Worm (Caenorhabditis elegans) whole organism, L2 larva: ENCODE measurements around the gene mrps-5.

Experiments used
- C34F6.9 ChIP-seq: fragments of 150-350 bp; optimal IDR thresholded peaks from 2 replicates; lab custom pipeline; 2014; ENCODE audit warnings: missing biosample characterization, missing genetic modification characterization
- F13H6.1 ChIP-seq: sonication (generic microtip); optimal IDR thresholded peaks from 2 replicates; lab custom pipeline; 2016; ENCODE audit warnings: missing genetic modification characterization, missing compliant biosample characterization
- R02D3.7 ChIP-seq: fragments of 150-350 bp; optimal IDR thresholded peaks from 2 replicates; lab custom pipeline; 2014; ENCODE audit warnings: missing biosample characterization, missing genetic modification characterization
- ZK546.5 ChIP-seq: sonication (generic microtip); optimal IDR thresholded peaks from 2 replicates; lab custom pipeline; 2017; ENCODE audit warnings: missing biosample characterization, missing genetic modification characterization
- alr-1 ChIP-seq: fragments of 150-350 bp; optimal IDR thresholded peaks from 2 replicates; lab custom pipeline; 2014; ENCODE audit warnings: missing biosample characterization, missing genetic modification characterization
- aly-2 ChIP-seq: fragments of 150-350 bp; optimal IDR thresholded peaks from 2 replicates; lab custom pipeline; 2014; ENCODE audit warnings: missing biosample characterization, missing genetic modification characterization
- ama-1 ChIP-seq: fragments of 150-350 bp; optimal IDR thresholded peaks from 2 replicates; lab custom pipeline; 2018; ENCODE audit warnings: inconsistent platforms
- blmp-1 ChIP-seq: sonication (generic microtip); optimal IDR thresholded peaks from 2 replicates; lab custom pipeline; 2017; ENCODE audit warnings: missing genetic modification characterization, mild to moderate bottlenecking, missing compliant biosample characterization, antibody characterized with exemption, moderate library complexity; ENCODE audit not compliant: insufficient read depth
- ceh-16 ChIP-seq: fragments of 150-350 bp; optimal IDR thresholded peaks from 2 replicates; lab custom pipeline; 2014; ENCODE audit warnings: missing biosample characterization, missing genetic modification characterization
- ceh-82 ChIP-seq: fragments of 150-350 bp; optimal IDR thresholded peaks from 2 replicates; lab custom pipeline; 2014; ENCODE audit warnings: missing biosample characterization, missing genetic modification characterization
- crh-2 ChIP-seq: sonication (generic microtip); optimal IDR thresholded peaks from 2 replicates; lab custom pipeline; 2017; ENCODE audit warnings: missing biosample characterization, missing genetic modification characterization
- dmd-4 ChIP-seq: sonication (generic microtip); optimal IDR thresholded peaks from 2 replicates; lab custom pipeline; 2017; ENCODE audit warnings: missing biosample characterization, missing genetic modification characterization
- egl-27 ChIP-seq: sonication (generic microtip); optimal IDR thresholded peaks from 3 replicates; lab custom pipeline; 2017; ENCODE audit warnings: missing biosample characterization, missing genetic modification reagents, missing genetic modification characterization
- elt-3 ChIP-seq: sonication (generic microtip); optimal IDR thresholded peaks from 2 replicates; lab custom pipeline; 2017; ENCODE audit warnings: missing biosample characterization, missing genetic modification characterization
- fos-1 ChIP-seq: fragments of 150-350 bp; optimal IDR thresholded peaks from 2 replicates; lab custom pipeline; 2014; ENCODE audit warnings: missing biosample characterization, missing genetic modification characterization
- lin-11 ChIP-seq: fragments of 150-350 bp; sonication (generic microtip); optimal IDR thresholded peaks from 2 replicates; lab custom pipeline; 2014; ENCODE audit warnings: missing biosample characterization, missing genetic modification characterization, inconsistent platforms, mixed read lengths
- lin-13 ChIP-seq: fragments of 150-350 bp; optimal IDR thresholded peaks from 2 replicates; lab custom pipeline; 2014; ENCODE audit warnings: missing biosample characterization, missing genetic modification reagents, missing genetic modification characterization
- lin-39 ChIP-seq: fragments of 150-350 bp; optimal IDR thresholded peaks from 2 replicates; lab custom pipeline; 2014; ENCODE audit warnings: missing biosample characterization, missing genetic modification reagents, missing genetic modification characterization
- lsy-2 ChIP-seq, 2 experiments: fragments of 150-350 bp in 1 of 2; sonication (generic microtip) in 1 of 2; optimal IDR thresholded peaks; 2 replicates each; lab custom pipeline; 2014 to 2017; ENCODE audit warnings: missing biosample characterization in 2 of 2, missing genetic modification characterization in 2 of 2
- mab-5 ChIP-seq: fragments of 150-350 bp; optimal IDR thresholded peaks from 2 replicates; lab custom pipeline; 2014; ENCODE audit warnings: missing biosample characterization, missing genetic modification characterization
- mbf-1 ChIP-seq: sonication (generic microtip); optimal IDR thresholded peaks from 2 replicates; lab custom pipeline; 2017; ENCODE audit warnings: missing biosample characterization, missing genetic modification characterization
- mdl-1 ChIP-seq, 2 experiments: fragments of 150-350 bp in 1 of 2; sonication (generic microtip) in 1 of 2; optimal IDR thresholded peaks; 2 replicates each; lab custom pipeline; 2017; ENCODE audit warnings: missing biosample characterization in 2 of 2, missing genetic modification characterization in 2 of 2
- nhr-10 ChIP-seq: sonication (generic microtip); optimal IDR thresholded peaks from 2 replicates; lab custom pipeline; 2017; ENCODE audit warnings: missing biosample characterization, missing genetic modification characterization
- nhr-11 ChIP-seq: fragments of 150-350 bp; optimal IDR thresholded peaks from 2 replicates; lab custom pipeline; 2014; ENCODE audit warnings: missing biosample characterization, missing genetic modification characterization
- nhr-129 ChIP-seq: fragments of 150-350 bp; optimal IDR thresholded peaks from 2 replicates; lab custom pipeline; 2014; ENCODE audit warnings: missing biosample characterization, missing genetic modification characterization
- nhr-21 ChIP-seq: fragments of 150-350 bp; optimal IDR thresholded peaks from 2 replicates; lab custom pipeline; 2014; ENCODE audit warnings: missing biosample characterization, missing genetic modification characterization
- nhr-237 ChIP-seq: fragments of 150-350 bp; optimal IDR thresholded peaks from 2 replicates; lab custom pipeline; 2014; ENCODE audit warnings: missing biosample characterization, missing genetic modification characterization
- nhr-25 ChIP-seq: fragments of 150-350 bp; sonication (generic microtip); optimal IDR thresholded peaks from 3 replicates; lab custom pipeline; 2014; ENCODE audit warnings: missing biosample characterization, missing genetic modification characterization
- nhr-6 ChIP-seq: fragments of 150-350 bp; optimal IDR thresholded peaks from 2 replicates; lab custom pipeline; 2014; ENCODE audit warnings: missing biosample characterization, missing genetic modification characterization
- sem-4 ChIP-seq: fragments of 150-350 bp; optimal IDR thresholded peaks from 2 replicates; lab custom pipeline; 2014; ENCODE audit warnings: missing biosample characterization, missing genetic modification reagents, missing genetic modification characterization
- skn-1 ChIP-seq: sonication (generic microtip); optimal IDR thresholded peaks from 2 replicates; lab custom pipeline; 2017; ENCODE audit warnings: missing biosample characterization, missing genetic modification characterization
- sma-3 ChIP-seq: sonication (generic microtip); optimal IDR thresholded peaks from 2 replicates; lab custom pipeline; 2016; ENCODE audit warnings: missing genetic modification reagents, missing genetic modification characterization, missing compliant biosample characterization
- sma-9 ChIP-seq, 2 experiments: fragments of 150-350 bp in 1 of 2; sonication (generic microtip) in 1 of 2; optimal IDR thresholded peaks; 2 replicates each; lab custom pipeline; 2014 to 2016; ENCODE audit warnings: missing genetic modification characterization in 2 of 2, mild to moderate bottlenecking in 1 of 2, missing biosample characterization in 1 of 2, missing compliant biosample characterization in 1 of 2, missing genetic modification reagents in 1 of 2, moderate library complexity in 1 of 2
- snpc-4 ChIP-seq: fragments of 150-350 bp; optimal IDR thresholded peaks from 2 replicates; lab custom pipeline; 2014; ENCODE audit warnings: missing biosample characterization, missing genetic modification characterization
- unc-39 ChIP-seq: fragments of 150-350 bp; optimal IDR thresholded peaks from 2 replicates; lab custom pipeline; 2014; ENCODE audit warnings: missing biosample characterization, missing genetic modification characterization
- unc-55 ChIP-seq: fragments of 150-350 bp; sonication (generic microtip); optimal IDR thresholded peaks from 3 replicates; lab custom pipeline; 2014; ENCODE audit warnings: missing biosample characterization, missing genetic modification reagents, missing genetic modification characterization
- unc-62 ChIP-seq: fragments of 150-350 bp; optimal IDR thresholded peaks from 2 replicates; lab custom pipeline; 2014; ENCODE audit warnings: missing biosample characterization, missing genetic modification reagents, missing genetic modification characterization
- zag-1 ChIP-seq: fragments of 150-350 bp; optimal IDR thresholded peaks from 2 replicates; lab custom pipeline; 2014; ENCODE audit warnings: missing biosample characterization, missing genetic modification characterization
- ztf-1 ChIP-seq: fragments of 200-800 bp; sonication (Bioruptor generic); conservative IDR thresholded peaks from 2 replicates; pipeline ENCODE4 v1.3.6; 2022; ENCODE audit warnings: missing genetic modification characterization, missing compliant biosample characterization
- ztf-4 ChIP-seq: fragments of 150-350 bp; optimal IDR thresholded peaks from 2 replicates; lab custom pipeline; 2014; ENCODE audit warnings: missing biosample characterization, missing genetic modification characterization

The mrps-5 gene

ce11 chrV:12534941-12535340, 28.3 kb upstream of the mrps-5 start:
- TF ChIP-seq ceh-82 (tag; lab: Kevin White, UChicago) (no peak), C34F6.9 (tag; lab: Kevin White, UChicago) (no peak), F13H6.1 (tag; lab: Kevin White, UChicago) (no peak), dmd-4 (tag; lab: Kevin White, UChicago) (no peak), nhr-6 (tag; lab: Kevin White, UChicago) (no peak), mbf-1 (tag; lab: Kevin White, UChicago) (no peak), ama-1 (no peak)

ce11 chrV:12536409-12537038, 26.8 kb upstream of the mrps-5 start:
- TF ChIP-seq unc-55 (GFP tag; lab: Kevin White, UChicago) (no peak), ceh-16 (no peak), mdl-1 (tag; optimal IDR thresholded peaks at IDR 0.05; lab: Kevin White, UChicago) (no peak), nhr-6 (tag; lab: Kevin White, UChicago) (no peak), elt-3 (tag; lab: Kevin White, UChicago) (no peak), ceh-82 (tag; lab: Kevin White, UChicago) (no peak), crh-2 (tag; lab: Kevin White, UChicago) (peak; percentile 37), sma-9 (GFP tag; optimal IDR thresholded peaks at IDR 0.05; lab: Kevin White, UChicago) (no peak), sma-9 (tag; optimal IDR thresholded peaks at IDR 0.05; lab: Kevin White, UChicago) (no peak), fos-1 (tag; lab: Kevin White, UChicago) (peak; percentile 26), zag-1 (tag; lab: Kevin White, UChicago) (no peak), lin-13 (no peak), egl-27 (tag; lab: Kevin White, UChicago) (no peak), lin-39 (no peak), ZK546.5 (tag; lab: Kevin White, UChicago) (no peak), nhr-129 (peak; percentile 32), F13H6.1 (tag; lab: Kevin White, UChicago) (peak; percentile 2), unc-39 (tag; lab: Kevin White, UChicago) (no peak), lin-11 (tag; lab: Kevin White, UChicago) (no peak), sma-3 (GFP tag; lab: Kevin White, UChicago) (peak; percentile 8), dmd-4 (tag; lab: Kevin White, UChicago) (no peak), nhr-10 (no peak), mbf-1 (tag; lab: Kevin White, UChicago) (no peak), snpc-4 (tag; lab: Kevin White, UChicago) (no peak), blmp-1 (no peak), skn-1 (tag; lab: Kevin White, UChicago) (no peak), R02D3.7 (tag; lab: Kevin White, UChicago) (no peak), lsy-2 (tag; optimal IDR thresholded peaks at IDR 0.05; lab: Kevin White, UChicago) (peak in 1 of 2 experiments; percentile 17), nhr-25 (tag; lab: Kevin White, UChicago) (peak; percentile 30), sem-4 (tag; lab: Kevin White, UChicago) (no peak), nhr-237 (tag; lab: Kevin White, UChicago) (no peak), nhr-11 (tag; lab: Kevin White, UChicago) (no peak), alr-1 (tag; lab: Kevin White, UChicago) (no peak), ztf-4 (tag; lab: Kevin White, UChicago) (no peak), nhr-21 (tag; lab: Kevin White, UChicago) (no peak), unc-62 (GFP tag; lab: Kevin White, UChicago) (no peak)

- TF ChIP-seq ztf-1, result no peak
- peak; percentile 70 for TF ChIP-seq egl-27 (tag; lab: Kevin White, UChicago)
- TF ChIP-seq sma-9 (GFP tag; optimal IDR thresholded peaks at IDR 0.05; lab: Kevin White, UChicago), result peak; percentile 63
- TF ChIP-seq sma-9 (tag; optimal IDR thresholded peaks at IDR 0.05; lab: Kevin White, UChicago), result no peak
- TF ChIP-seq blmp-1, result peak; percentile 59
- TF ChIP-seq sem-4 (tag; lab: Kevin White, UChicago), result peak; percentile 38
- no peak for TF ChIP-seq ZK546.5 (tag; lab: Kevin White, UChicago)
- peak; percentile 62 for TF ChIP-seq nhr-21 (tag; lab: Kevin White, UChicago)
- no peak for TF ChIP-seq aly-2 (tag; lab: Kevin White, UChicago)
- no peak for TF ChIP-seq nhr-10
- TF ChIP-seq nhr-129, result no peak
- no peak for TF ChIP-seq mdl-1 (tag; optimal IDR thresholded peaks at IDR 0.05; lab: Kevin White, UChicago)
- no peak for TF ChIP-seq crh-2 (tag; lab: Kevin White, UChicago)
- peak in 1 of 2 experiments; percentile 4 for TF ChIP-seq lsy-2 (tag; optimal IDR thresholded peaks at IDR 0.05; lab: Kevin White, UChicago)
- TF ChIP-seq unc-62 (GFP tag; lab: Kevin White, UChicago), result no peak
- peak; percentile 32 for TF ChIP-seq fos-1 (tag; lab: Kevin White, UChicago)
- no peak for TF ChIP-seq mab-5 (tag; lab: Kevin White, UChicago)
- TF ChIP-seq mbf-1 (tag; lab: Kevin White, UChicago), result no peak
These were observed 25.8 kb upstream of the mrps-5 start for ce11 chrV:12537505-12537904.
